Worm (Caenorhabditis elegans) whole organism, mixed stage, embryonic: ENCODE results near the gene Y54G9A.5.

Experiments used
- blmp-1 ChIP-seq: fragments of 150-350 bp; optimal IDR thresholded peaks from 2 replicates; lab custom pipeline; 2014; ENCODE audit warnings: missing biosample characterization, missing genetic modification characterization
- ceh-43 ChIP-seq: fragments of 200-800 bp; sonication (Bioruptor generic); optimal IDR thresholded peaks from 2 replicates; lab custom pipeline; 2018; ENCODE audit warnings: mild to moderate bottlenecking, missing genetic modification characterization, moderate library complexity, missing compliant biosample characterization
- ces-1 ChIP-seq: fragments of 150-350 bp; optimal IDR thresholded peaks from 2 replicates; lab custom pipeline; 2014; ENCODE audit warnings: missing biosample characterization, missing genetic modification reagents, missing genetic modification characterization
- elt-1 ChIP-seq: sonication (generic microtip); optimal IDR thresholded peaks from 2 replicates; lab custom pipeline; 2017; ENCODE audit warnings: missing genetic modification characterization, mild to moderate bottlenecking, missing compliant biosample characterization, antibody characterized with exemption, moderate library complexity, borderline replicate concordance; ENCODE audit not compliant: insufficient read depth
- elt-3 ChIP-seq: fragments of 150-350 bp; optimal IDR thresholded peaks from 2 replicates; lab custom pipeline; 2014; ENCODE audit warnings: missing biosample characterization, missing genetic modification characterization
- nhr-12 ChIP-seq: fragments of 150-350 bp; optimal IDR thresholded peaks from 2 replicates; lab custom pipeline; 2014; ENCODE audit warnings: missing biosample characterization, missing genetic modification characterization
- nhr-237 ChIP-seq: fragments of 150-350 bp; optimal IDR thresholded peaks from 2 replicates; lab custom pipeline; 2014; ENCODE audit warnings: missing biosample characterization, missing genetic modification characterization
- nhr-76 ChIP-seq: sonication (generic microtip); optimal IDR thresholded peaks from 2 replicates; lab custom pipeline; 2017; ENCODE audit warnings: missing biosample characterization, missing genetic modification characterization
- pha-4 ChIP-seq: fragments of 150-350 bp; optimal IDR thresholded peaks from 2 replicates; lab custom pipeline; 2018; ENCODE audit warnings: missing biosample characterization, missing genetic modification reagents, missing genetic modification characterization
- snpc-4 ChIP-seq: fragments of 150-350 bp; optimal IDR thresholded peaks from 2 replicates; lab custom pipeline; 2014; ENCODE audit warnings: missing biosample characterization, missing genetic modification characterization
- tbx-8 ChIP-seq: fragments of 200-800 bp; sonication (Bioruptor generic); optimal IDR thresholded peaks from 2 replicates; lab custom pipeline; 2018; ENCODE audit warnings: mild to moderate bottlenecking, missing genetic modification characterization, moderate library complexity, missing compliant biosample characterization
- unc-62 ChIP-seq: fragments of 150-350 bp; optimal IDR thresholded peaks from 2 replicates; lab custom pipeline; 2014; ENCODE audit warnings: missing biosample characterization, missing genetic modification reagents, missing genetic modification characterization
- ztf-11 ChIP-seq: fragments of 150-350 bp; optimal IDR thresholded peaks from 2 replicates; lab custom pipeline; 2014; ENCODE audit warnings: missing biosample characterization, missing genetic modification characterization

DNA sequence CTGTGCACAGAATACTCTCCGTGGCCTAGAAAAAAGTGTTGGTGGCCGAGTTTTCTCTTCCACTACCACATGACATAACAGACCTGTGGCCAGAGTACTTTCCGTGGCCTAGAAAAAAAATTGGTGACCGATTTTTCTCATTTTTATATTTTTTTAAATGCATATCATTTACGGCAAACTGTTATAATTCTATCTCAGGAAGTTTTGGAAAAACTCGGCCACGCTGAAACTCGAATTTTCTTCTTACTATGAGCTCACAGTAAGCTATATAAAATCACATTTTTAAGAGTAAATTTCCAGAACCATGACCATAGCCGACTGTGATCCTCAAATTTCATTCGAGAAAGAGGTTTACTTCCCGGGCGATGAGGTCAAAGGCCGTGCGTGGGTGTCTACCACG, 29.2 kb downstream of the Y54G9A.5 start, which contains the start of gene arrd-14:
- no peak for TF ChIP-seq ceh-43 (GFP tag; lab: Kevin White, UChicago)
- no peak for TF ChIP-seq pha-4 (tag; lab: Kevin White, UChicago)
- no peak for TF ChIP-seq ztf-11 (tag; lab: Kevin White, UChicago)
- no peak for TF ChIP-seq nhr-237
- no peak for TF ChIP-seq blmp-1 (tag; lab: Kevin White, UChicago)
- no peak for TF ChIP-seq elt-1 (tag; lab: Kevin White, UChicago)
- no peak for TF ChIP-seq nhr-76
- no peak for TF ChIP-seq snpc-4
- TF ChIP-seq unc-62 (GFP tag; lab: Kevin White, UChicago), result no peak
- TF ChIP-seq tbx-8 (GFP tag; lab: Kevin White, UChicago), result no peak
- no peak for TF ChIP-seq nhr-12
- TF ChIP-seq elt-3 (tag; lab: Kevin White, UChicago), result no peak
- TF ChIP-seq ces-1 (GFP tag; lab: Kevin White, UChicago), result no peak
